Fruit fly (Drosophila melanogaster): ENCODE results near the gene stx.

stx gene

DNA sequence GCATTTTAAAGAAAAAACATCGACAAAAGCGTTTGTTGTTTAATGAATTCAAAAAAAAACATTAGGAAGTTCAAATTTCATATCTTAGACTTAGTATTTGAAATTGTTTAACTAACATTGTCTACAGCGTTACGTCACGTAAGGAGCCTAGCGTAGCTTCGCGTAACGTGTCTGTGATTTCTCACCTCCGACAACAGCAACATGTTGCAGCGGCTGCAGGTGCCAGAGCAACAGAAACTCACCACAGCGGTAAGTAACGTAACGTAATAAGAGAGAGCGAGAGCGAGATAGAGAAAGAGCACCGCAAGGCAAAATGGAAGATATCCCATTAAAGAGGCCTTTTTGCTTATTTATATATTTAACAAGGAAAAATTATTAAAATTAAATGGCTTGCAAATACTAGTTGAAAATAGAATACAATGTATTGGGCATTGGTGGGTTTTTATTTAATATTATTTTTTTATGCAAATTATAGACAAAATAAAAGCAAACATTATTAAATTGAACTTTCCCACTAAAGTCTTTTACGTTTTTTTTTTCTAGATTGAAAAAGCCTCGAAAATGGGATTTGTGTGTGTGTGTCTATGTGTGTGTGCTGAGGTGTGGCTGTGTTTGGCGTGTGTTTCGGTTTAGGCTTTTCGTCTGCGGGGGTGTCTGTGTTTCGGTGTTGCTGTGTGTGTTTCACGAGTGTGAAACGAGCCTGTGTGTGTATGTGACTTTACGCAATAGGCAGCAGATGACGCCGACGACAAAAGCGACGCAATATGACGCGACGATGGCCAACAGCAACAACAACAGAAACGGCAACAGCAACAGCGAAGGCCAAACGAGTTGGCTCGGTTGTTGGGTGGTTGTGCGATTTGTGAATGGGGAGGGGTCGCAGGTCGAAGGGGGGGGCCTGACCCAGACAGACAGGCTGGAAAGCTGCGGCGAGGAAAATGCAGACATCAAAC, 14.5 kb downstream of the stx start:
- TF ChIP-seq CG34367 (tag; optimal IDR thresholded peaks at IDR 0.05) (no peak), CG8159 (tag; optimal IDR thresholded peaks at IDR 0.05) (no peak), CG32121 (GFP tag; IDR thresholded peaks at IDR 0.05) (0 out of 2 replicates have a peak, but pooled peaks have one; percentile 15), EcR (GFP tag; optimal IDR thresholded peaks at IDR 0.05) (no peak), CG4496 (GFP tag; IDR thresholded peaks at IDR 0.05) (no peak), CG10348 (GFP tag; IDR thresholded peaks at IDR 0.05) (no peak), CG9948 (tag; optimal IDR thresholded peaks at IDR 0.05) (no peak)

DNA sequence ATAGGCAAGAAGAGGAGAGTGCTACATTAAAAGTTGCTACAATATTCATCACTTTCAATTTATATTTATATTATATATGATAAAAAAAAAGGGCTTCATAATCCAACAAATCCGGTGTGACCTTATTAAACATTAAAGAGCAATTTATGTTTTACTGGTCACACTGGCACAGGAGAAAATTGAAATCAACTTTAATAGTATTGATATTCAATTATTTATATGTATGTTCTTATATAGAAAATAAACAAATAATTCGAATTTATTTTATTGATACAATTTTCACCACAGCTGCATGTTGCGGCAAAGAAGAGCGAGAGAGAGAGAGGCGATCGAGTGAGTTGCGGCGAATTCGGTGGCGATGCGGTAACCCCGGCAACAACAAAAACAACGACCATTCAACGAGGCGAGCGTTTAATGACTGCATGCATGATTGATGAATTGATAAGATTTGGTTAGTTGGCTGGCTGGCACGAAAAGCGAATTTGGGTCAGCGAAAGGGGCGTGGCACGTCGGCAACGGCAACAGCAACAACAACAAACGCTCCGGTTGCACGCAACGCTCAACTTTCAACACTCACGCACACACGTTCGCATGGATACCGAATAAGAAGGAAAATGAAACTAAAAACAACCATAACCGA, 15.4 kb downstream of the stx start:
- no peak for TF ChIP-seq CG13204 (GFP tag; optimal IDR thresholded peaks at IDR 0.05)
- TF ChIP-seq D1 (tag; optimal IDR thresholded peaks at IDR 0.05): no peak
- no peak for TF ChIP-seq CG10348 (GFP tag; IDR thresholded peaks at IDR 0.05)
- no peak for TF ChIP-seq CG15710 (tag; optimal IDR thresholded peaks at IDR 0.05)
- TF ChIP-seq rn (GFP tag; IDR thresholded peaks at IDR 0.05): no peak
- no peak for TF ChIP-seq CG34367 (tag; optimal IDR thresholded peaks at IDR 0.05)
- no peak for TF ChIP-seq CG12605 (GFP tag; IDR thresholded peaks at IDR 0.05)
- TF ChIP-seq CG14655 (GFP tag; optimal IDR thresholded peaks at IDR 0.05): no peak
- no peak for TF ChIP-seq CG17806 (tag; optimal IDR thresholded peaks at IDR 0.05)
- TF ChIP-seq Snoo (tag; optimal IDR thresholded peaks at IDR 0.05): no peak
- no peak for TF ChIP-seq Pif1B (GFP tag; optimal IDR thresholded peaks at IDR 0.05)
- no peak for TF ChIP-seq CG32121 (GFP tag; IDR thresholded peaks at IDR 0.05)
- TF ChIP-seq CG4496 (GFP tag; IDR thresholded peaks at IDR 0.05): no peak
- no peak for TF ChIP-seq CG8301 (tag; optimal IDR thresholded peaks at IDR 0.05)
- no peak for TF ChIP-seq CG8159 (tag; optimal IDR thresholded peaks at IDR 0.05)
- no peak for TF ChIP-seq gl (tag; optimal IDR thresholded peaks at IDR 0.05)
- TF ChIP-seq EcR (GFP tag; optimal IDR thresholded peaks at IDR 0.05): no peak
- no peak for TF ChIP-seq Pif1A (GFP tag; optimal IDR thresholded peaks at IDR 0.05)

DNA sequence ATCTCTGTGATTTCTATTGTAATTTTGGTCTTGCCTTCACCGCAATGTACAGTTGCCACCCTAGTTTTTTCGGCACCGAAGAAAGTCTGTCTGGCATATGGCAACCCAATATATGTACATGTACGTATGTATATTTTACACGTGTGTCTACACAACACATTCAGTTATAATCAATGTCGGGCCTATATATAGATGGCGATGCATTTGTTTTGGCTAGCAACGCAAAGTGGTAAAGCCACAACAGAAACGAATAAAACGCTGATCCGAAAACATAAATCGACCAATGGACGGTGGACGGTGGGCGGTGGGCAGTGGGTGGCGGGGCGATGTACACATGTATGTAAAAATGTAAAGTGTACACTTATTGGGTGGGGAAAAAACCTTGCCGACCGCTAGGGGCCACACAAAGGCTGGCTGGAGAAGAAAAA, 16.2 kb downstream of the stx start:
- TF ChIP-seq Pif1A (GFP tag; optimal IDR thresholded peaks at IDR 0.05): no peak
- TF ChIP-seq CG15710 (tag; optimal IDR thresholded peaks at IDR 0.05): no peak
- no peak for TF ChIP-seq CG9948 (tag; optimal IDR thresholded peaks at IDR 0.05)
- no peak for TF ChIP-seq D1 (tag; optimal IDR thresholded peaks at IDR 0.05)
- no peak for TF ChIP-seq Ets98B (GFP tag; IDR thresholded peaks at IDR 0.05)
- TF ChIP-seq gl (tag; optimal IDR thresholded peaks at IDR 0.05): no peak
- no peak for TF ChIP-seq CG14655 (GFP tag; optimal IDR thresholded peaks at IDR 0.05)
- no peak for TF ChIP-seq CG17806 (tag; optimal IDR thresholded peaks at IDR 0.05)
- no peak for TF ChIP-seq CG32121 (GFP tag; IDR thresholded peaks at IDR 0.05)
- TF ChIP-seq rn (GFP tag; IDR thresholded peaks at IDR 0.05): no peak
- no peak for TF ChIP-seq CG10348 (GFP tag; IDR thresholded peaks at IDR 0.05)
- no peak for TF ChIP-seq CG4496 (GFP tag; IDR thresholded peaks at IDR 0.05)
- TF ChIP-seq CG12605 (GFP tag; IDR thresholded peaks at IDR 0.05): no peak
- TF ChIP-seq EcR (GFP tag; optimal IDR thresholded peaks at IDR 0.05): no peak
- no peak for TF ChIP-seq fd96Ca (GFP tag; IDR thresholded peaks at IDR 0.05)
- no peak for TF ChIP-seq CG8159 (tag; optimal IDR thresholded peaks at IDR 0.05)
- TF ChIP-seq Pif1B (GFP tag; optimal IDR thresholded peaks at IDR 0.05): no peak
- TF ChIP-seq CG8301 (tag; optimal IDR thresholded peaks at IDR 0.05): no peak
- no peak for TF ChIP-seq CG13204 (GFP tag; optimal IDR thresholded peaks at IDR 0.05)
- no peak for TF ChIP-seq Snoo (tag; optimal IDR thresholded peaks at IDR 0.05)

DNA sequence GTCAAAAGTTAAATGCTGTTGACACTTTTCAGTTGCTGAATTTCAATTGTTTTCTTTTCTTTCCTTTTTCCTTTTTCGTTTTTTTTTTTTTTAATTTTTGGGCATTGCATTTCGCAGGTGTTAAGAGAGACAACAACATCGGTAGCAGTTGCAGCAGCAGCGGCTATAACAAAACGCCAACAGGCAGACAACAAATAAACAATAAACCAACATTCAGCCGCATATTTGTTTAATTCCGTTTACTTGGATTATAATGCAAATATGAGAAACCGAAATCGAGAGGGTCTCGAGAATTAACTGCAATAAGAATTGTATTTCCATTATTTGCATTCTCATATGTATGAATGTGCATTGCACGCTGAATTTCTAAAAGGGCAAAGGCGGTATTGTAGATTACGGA, 16.7 kb downstream of the stx start:
- no peak for TF ChIP-seq CG10348 (GFP tag; IDR thresholded peaks at IDR 0.05)
- TF ChIP-seq CG15710 (tag; optimal IDR thresholded peaks at IDR 0.05): no peak
- peak; percentile 50 for TF ChIP-seq Snoo (tag; optimal IDR thresholded peaks at IDR 0.05)
- TF ChIP-seq rn (GFP tag; IDR thresholded peaks at IDR 0.05): no peak
- no peak for TF ChIP-seq Pif1B (GFP tag; optimal IDR thresholded peaks at IDR 0.05)

DNA sequence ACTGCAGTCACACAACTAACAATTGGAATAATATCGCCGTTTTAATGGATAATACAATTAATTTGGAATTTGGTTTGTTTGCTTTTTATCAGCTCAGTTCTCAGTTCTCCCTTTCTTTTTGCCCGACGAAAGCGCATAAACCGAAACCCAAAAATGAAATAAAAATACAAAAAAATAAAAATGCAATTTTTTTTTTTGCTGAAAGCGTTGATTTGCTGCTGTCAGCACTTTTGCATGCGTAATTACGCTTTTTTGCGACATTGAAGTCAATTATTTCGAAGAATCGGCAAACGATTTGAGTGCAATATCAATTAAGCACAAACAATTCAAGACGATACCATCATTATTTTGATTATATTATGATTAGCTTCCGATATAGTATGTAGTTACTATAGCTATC, 17.4 kb downstream of the stx start:
- TF ChIP-seq CG8159 (tag; optimal IDR thresholded peaks at IDR 0.05): no peak
- TF ChIP-seq CG4496 (GFP tag; IDR thresholded peaks at IDR 0.05): no peak
- TF ChIP-seq fd96Ca (GFP tag; IDR thresholded peaks at IDR 0.05): no peak
- no peak for TF ChIP-seq Snoo (tag; optimal IDR thresholded peaks at IDR 0.05)
- no peak for TF ChIP-seq CG32121 (GFP tag; IDR thresholded peaks at IDR 0.05)

DNA sequence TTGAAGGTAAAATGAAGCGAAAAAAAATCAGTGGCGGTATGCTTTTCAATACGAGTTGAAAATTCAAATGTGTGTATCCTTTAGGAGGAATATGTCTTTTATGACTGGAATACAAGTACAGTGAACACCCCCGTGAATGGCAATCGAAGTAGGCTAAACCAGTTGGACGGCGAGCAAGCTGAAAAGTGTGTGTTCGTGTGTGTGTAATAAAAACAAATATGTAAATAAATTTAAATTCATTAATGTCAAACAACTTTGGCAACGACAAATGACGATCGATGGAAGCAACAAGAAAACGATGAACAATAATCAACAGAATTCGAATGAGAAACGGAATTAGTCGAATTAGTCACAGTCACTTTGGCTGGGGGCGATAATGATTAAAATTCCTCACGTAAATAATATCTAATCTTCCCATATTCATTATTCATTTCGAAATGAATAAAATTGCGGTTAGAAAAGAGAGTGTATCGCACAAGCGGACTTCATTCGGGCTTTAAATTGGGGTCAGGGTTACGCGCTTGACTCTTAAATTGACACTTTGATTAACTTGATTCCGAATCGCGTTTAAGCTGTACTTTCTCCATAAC, 18.5 kb downstream of the stx start:
- TF ChIP-seq CG12605 (GFP tag; IDR thresholded peaks at IDR 0.05) (no peak), Snoo (tag; optimal IDR thresholded peaks at IDR 0.05) (no peak), EcR (GFP tag; optimal IDR thresholded peaks at IDR 0.05) (no peak), Pif1B (GFP tag; optimal IDR thresholded peaks at IDR 0.05) (no peak), fd96Ca (GFP tag; IDR thresholded peaks at IDR 0.05) (no peak), gl (tag; optimal IDR thresholded peaks at IDR 0.05) (no peak), CG13204 (GFP tag; optimal IDR thresholded peaks at IDR 0.05) (no peak)

Measured in whole organism, pupa.